Worm (Caenorhabditis elegans) whole organism, young adult: ENCODE results near the gene ttr-16.
A peak's percentile ranks its signal among the peaks of the same experiment; 100 is the strongest.

ENCODE experiments used
- D2030.7 ChIP-seq: fragments of 200-800 bp; sonication (Bioruptor generic); IDR thresholded peaks from 2 replicates; pipeline ENCODE4 v1.3.6; 2022; ENCODE audit warnings: missing genetic modification reagents, missing genetic modification characterization, missing compliant biosample characterization
- athp-1 ChIP-seq: sonication (generic microtip); optimal IDR thresholded peaks from 2 replicates; lab custom pipeline; 2017; ENCODE audit warnings: mild to moderate bottlenecking, missing genetic modification characterization, missing compliant biosample characterization
- cebp-1 ChIP-seq, 2 experiments: fragments of 200-800 bp in 1 of 2; sonication (Bioruptor generic) in 1 of 2; sonication (generic microtip) in 1 of 2; IDR thresholded peaks in 1 of 2; optimal IDR thresholded peaks in 1 of 2; 2 replicates each; pipeline versions ENCODE4 v1.3.6 to Lab custom; 2017 to 2022; ENCODE audit warnings: missing compliant biosample characterization in 2 of 2, missing genetic modification characterization in 2 of 2, mild to moderate bottlenecking in 1 of 2, missing genetic modification reagents in 1 of 2, moderate library complexity in 1 of 2
- gei-17 ChIP-seq: fragments of 200-800 bp; sonication (Bioruptor generic); optimal IDR thresholded peaks from 2 replicates; lab custom pipeline; 2018; ENCODE audit warnings: mild to moderate bottlenecking, missing genetic modification characterization, missing compliant biosample characterization
- madf-3 ChIP-seq: fragments of 200-800 bp; sonication (Bioruptor generic); IDR thresholded peaks from 2 replicates; pipeline ENCODE4 v1.3.6; 2022; ENCODE audit warnings: missing genetic modification reagents, missing genetic modification characterization, missing compliant biosample characterization
- mes-4 ChIP-seq: sonication (generic microtip); optimal IDR thresholded peaks from 2 replicates; lab custom pipeline; 2016; ENCODE audit warnings: missing genotype, missing genetic modification characterization, missing compliant biosample characterization
- nhr-80 ChIP-seq: sonication (generic microtip); optimal IDR thresholded peaks from 2 replicates; lab custom pipeline; 2016; ENCODE audit warnings: missing genetic modification characterization, missing compliant biosample characterization
- sdz-38 ChIP-seq: sonication (generic microtip); optimal IDR thresholded peaks from 2 replicates; lab custom pipeline; 2016; ENCODE audit warnings: missing genotype, missing genetic modification characterization, missing compliant biosample characterization
- snpc-3.4 ChIP-seq: sonication (generic microtip); optimal IDR thresholded peaks from 2 replicates; lab custom pipeline; 2017; ENCODE audit warnings: missing genetic modification characterization, mild to moderate bottlenecking, missing compliant biosample characterization, antibody characterized with exemption, moderate library complexity, missing genotype, missing genetic modification reagents
- sptf-2 ChIP-seq: fragments of 200-800 bp; sonication (Bioruptor generic); optimal IDR thresholded peaks from 2 replicates; lab custom pipeline; 2018; ENCODE audit warnings: mild to moderate bottlenecking, missing genetic modification characterization, missing compliant biosample characterization
- tbp1 ChIP-seq: fragments of 200-800 bp; sonication (Bioruptor generic); optimal IDR thresholded peaks from 2 replicates; lab custom pipeline; 2018; ENCODE audit warnings: mild to moderate bottlenecking, missing genetic modification characterization, missing compliant biosample characterization
- zim-3 ChIP-seq: sonication (generic microtip); optimal IDR thresholded peaks from 2 replicates; lab custom pipeline; 2017; ENCODE audit warnings: mild to moderate bottlenecking, missing genetic modification characterization, moderate library complexity, missing compliant biosample characterization

Gene ttr-16

ce11 chrIV:11015881-11016280 is 48.1 kb downstream of the ttr-16 start, which contains the start of gene F13H10.3:
F13H10.3 (minus strand) TSS chrIV:11015953.
- TF ChIP-seq snpc-3.4 (tag; lab: Kevin White, UChicago) (peak; percentile 8), cebp-1 (GFP tag; IDR thresholded peaks at IDR 0.05; lab: Robert Waterston, UW) (no peak), cebp-1 (tag; optimal IDR thresholded peaks at IDR 0.05; lab: Kevin White, UChicago) (peak; percentile 50), mes-4 (tag; lab: Kevin White, UChicago) (no peak), gei-17 (no peak), sptf-2 (no peak), athp-1 (tag; lab: Kevin White, UChicago) (no peak), tbp1 (no peak), zim-3 (tag; lab: Kevin White, UChicago) (no peak), D2030.7 (GFP tag; lab: Robert Waterston, UW) (no peak), madf-3 (GFP tag; lab: Robert Waterston, UW) (0 out of 2 replicates have a peak, but pooled peaks have one; percentile 14), sdz-38 (tag; lab: Kevin White, UChicago) (no peak), nhr-80 (tag; lab: Kevin White, UChicago) (peak; percentile 88)
